Worm (Caenorhabditis elegans) whole organism, L1 larva: ENCODE results near the gene M01F1.4.

Experiments
- aha-1 ChIP-seq: fragments of 150-350 bp; optimal IDR thresholded peaks from 2 replicates; lab custom pipeline; 2014; ENCODE audit warnings: missing biosample characterization, missing genetic modification characterization
- alr-1 ChIP-seq: fragments of 200-800 bp; sonication (Bioruptor generic); optimal IDR thresholded peaks from 2 replicates; lab custom pipeline; 2018; ENCODE audit warnings: borderline replicate concordance, mild to moderate bottlenecking, missing genetic modification characterization, missing compliant biosample characterization
- ceh-63 ChIP-seq: fragments of 200-800 bp; sonication (Bioruptor generic); optimal IDR thresholded peaks from 2 replicates; lab custom pipeline; 2018; ENCODE audit warnings: mild to moderate bottlenecking, missing genetic modification characterization, missing compliant biosample characterization
- ceh-8 ChIP-seq: fragments of 200-800 bp; sonication (Bioruptor generic); optimal IDR thresholded peaks from 2 replicates; lab custom pipeline; 2018; ENCODE audit warnings: mild to moderate bottlenecking, missing genetic modification characterization, moderate library complexity, missing compliant biosample characterization
- ceh-82 ChIP-seq, 3 experiments: fragments of 150-350 bp in 1 of 3; sonication (generic microtip) in 2 of 3; optimal IDR thresholded peaks; 2 replicates each; lab custom pipeline; 2014 to 2017; ENCODE audit warnings: missing biosample characterization in 3 of 3, missing genetic modification characterization in 3 of 3
- efl-1 ChIP-seq, 4 experiments: fragments of 150-350 bp; optimal IDR thresholded peaks in 3 of 4; peaks in 1 of 4; 1 replicate in 1 of 4; 2 replicates in 3 of 4; lab custom pipeline; 2014; ENCODE audit warnings: missing biosample characterization in 2 of 4, missing genetic modification characterization in 2 of 4, missing genetic modification reagents in 2 of 4
- elt-3 ChIP-seq, 6 experiments: fragments of 150-350 bp in 1 of 6; sonication (generic microtip); optimal IDR thresholded peaks; 2 replicates each; lab custom pipeline; 2017 to 2018; ENCODE audit warnings: missing biosample characterization in 6 of 6, missing genetic modification characterization in 6 of 6, inconsistent platforms in 1 of 6
- fkh-4 ChIP-seq: sonication (generic microtip); optimal IDR thresholded peaks from 2 replicates; lab custom pipeline; 2016; ENCODE audit warnings: missing compliant biosample characterization, missing genetic modification characterization, borderline replicate concordance
- fkh-8 ChIP-seq: sonication (generic microtip); optimal IDR thresholded peaks from 2 replicates; lab custom pipeline; 2016; ENCODE audit warnings: mild to moderate bottlenecking, missing genetic modification characterization, missing compliant biosample characterization
- fos-1 ChIP-seq: fragments of 150-350 bp; optimal IDR thresholded peaks from 2 replicates; lab custom pipeline; 2014; ENCODE audit warnings: missing biosample characterization, missing genetic modification characterization
- grh-1 ChIP-seq: fragments of 200-800 bp; sonication (Bioruptor generic); IDR thresholded peaks from 2 replicates; pipeline ENCODE4 v1.3.6; 2022; ENCODE audit warnings: missing genetic modification reagents, missing genetic modification characterization, missing compliant biosample characterization
- hlh-17 ChIP-seq: fragments of 200-800 bp; sonication (Bioruptor generic); optimal IDR thresholded peaks from 2 replicates; lab custom pipeline; 2018; ENCODE audit warnings: missing genetic modification characterization, mild to moderate bottlenecking, missing compliant biosample characterization, moderate library complexity, borderline replicate concordance
- hlh-4 ChIP-seq: sonication (generic microtip); optimal IDR thresholded peaks from 2 replicates; lab custom pipeline; 2016; ENCODE audit warnings: mild to moderate bottlenecking, missing genetic modification characterization, missing compliant biosample characterization
- hpl-2 ChIP-seq: fragments of 150-350 bp; optimal IDR thresholded peaks from 2 replicates; lab custom pipeline; 2014; ENCODE audit warnings: missing biosample characterization, missing genetic modification reagents, missing genetic modification characterization
- isw-1 ChIP-seq: fragments of 200-800 bp; sonication (Bioruptor generic); IDR thresholded peaks from 2 replicates; pipeline ENCODE4 v1.3.6; 2022; ENCODE audit warnings: missing genetic modification characterization, missing compliant biosample characterization
- jun-1 ChIP-seq: fragments of 150-350 bp; optimal IDR thresholded peaks from 2 replicates; lab custom pipeline; 2014; ENCODE audit warnings: missing biosample characterization, missing genetic modification reagents, missing genetic modification characterization
- lin-13 ChIP-seq: fragments of 150-350 bp; optimal IDR thresholded peaks from 2 replicates; lab custom pipeline; 2014; ENCODE audit warnings: missing biosample characterization, missing genetic modification reagents, missing genetic modification characterization
- lin-15B ChIP-seq: fragments of 150-350 bp; sonication (generic microtip); optimal IDR thresholded peaks from 3 replicates; lab custom pipeline; 2014; ENCODE audit warnings: missing biosample characterization, missing genetic modification characterization
- lin-35 ChIP-seq, 2 experiments: fragments of 150-350 bp; optimal IDR thresholded peaks; 2 replicates each; lab custom pipeline; 2014; ENCODE audit warnings: missing biosample characterization in 2 of 2, missing genetic modification characterization in 2 of 2, missing genetic modification reagents in 2 of 2
- lir-3 ChIP-seq: sonication (generic microtip); optimal IDR thresholded peaks from 2 replicates; lab custom pipeline; 2016; ENCODE audit warnings: mild to moderate bottlenecking, missing genetic modification characterization, moderate library complexity, missing compliant biosample characterization; ENCODE audit not compliant: poor library complexity
- lsy-2 ChIP-seq, 2 experiments: fragments of 150-350 bp; optimal IDR thresholded peaks; 2 replicates each; lab custom pipeline; 2014; ENCODE audit warnings: missing biosample characterization in 2 of 2, missing genetic modification characterization in 2 of 2
- mep-1 ChIP-seq: fragments of 150-350 bp; optimal IDR thresholded peaks from 2 replicates; lab custom pipeline; 2014; ENCODE audit warnings: missing biosample characterization, missing genetic modification characterization
- nhr-11 ChIP-seq: fragments of 150-350 bp; optimal IDR thresholded peaks from 2 replicates; lab custom pipeline; 2014; ENCODE audit warnings: missing biosample characterization, missing genetic modification characterization
- nhr-19 ChIP-seq: fragments of 200-800 bp; sonication (Bioruptor generic); conservative IDR thresholded peaks from 2 replicates; pipeline ENCODE4 v1.3.6; 2022; ENCODE audit warnings: missing genetic modification characterization, missing compliant biosample characterization
- nhr-20 ChIP-seq: sonication (generic microtip); optimal IDR thresholded peaks from 2 replicates; lab custom pipeline; 2016; ENCODE audit warnings: mild to moderate bottlenecking, missing genetic modification characterization, missing compliant biosample characterization
- nhr-237 ChIP-seq: fragments of 150-350 bp; optimal IDR thresholded peaks from 2 replicates; lab custom pipeline; 2014; ENCODE audit warnings: missing biosample characterization, missing genetic modification characterization
- nhr-47 ChIP-seq: sonication (generic microtip); optimal IDR thresholded peaks from 2 replicates; lab custom pipeline; 2016; ENCODE audit warnings: mild to moderate bottlenecking, missing genetic modification characterization, moderate library complexity, missing compliant biosample characterization
- nhr-71 ChIP-seq: sonication (generic microtip); optimal IDR thresholded peaks from 2 replicates; lab custom pipeline; 2016; ENCODE audit warnings: mild to moderate bottlenecking, missing genetic modification characterization, moderate library complexity, missing compliant biosample characterization
- nhr-77 ChIP-seq: fragments of 150-350 bp; optimal IDR thresholded peaks from 2 replicates; lab custom pipeline; 2014; ENCODE audit warnings: missing biosample characterization, missing genetic modification characterization
- nhr-85 ChIP-seq: sonication (generic microtip); peaks from one replicate; lab custom pipeline; 2016; ENCODE audit warnings: missing genetic modification characterization, inconsistent platforms, missing compliant biosample characterization
- nhr-90 ChIP-seq: sonication (generic microtip); optimal IDR thresholded peaks from 2 replicates; lab custom pipeline; 2016; ENCODE audit warnings: mild to moderate bottlenecking, missing genetic modification characterization, missing compliant biosample characterization; ENCODE audit not compliant: poor library complexity
- pag-3 ChIP-seq: sonication (generic microtip); optimal IDR thresholded peaks from 2 replicates; lab custom pipeline; 2017; ENCODE audit warnings: missing genetic modification characterization, mild to moderate bottlenecking, missing compliant biosample characterization, antibody characterized with exemption, borderline replicate concordance; ENCODE audit not compliant: insufficient read depth
- pax-3 ChIP-seq: fragments of 200-800 bp; sonication (Bioruptor generic); optimal IDR thresholded peaks from 2 replicates; lab custom pipeline; 2018; ENCODE audit warnings: mild to moderate bottlenecking, missing genetic modification characterization, moderate library complexity, missing compliant biosample characterization
- pqm-1 ChIP-seq: sonication (generic microtip); optimal IDR thresholded peaks from 3 replicates; lab custom pipeline; 2017; ENCODE audit warnings: missing biosample characterization, missing genetic modification characterization
- rnt-1 ChIP-seq: sonication (generic microtip); optimal IDR thresholded peaks from 2 replicates; lab custom pipeline; 2016; ENCODE audit warnings: mild to moderate bottlenecking, missing genetic modification characterization, moderate library complexity, missing compliant biosample characterization
- skn-1 ChIP-seq: fragments of 150-350 bp; optimal IDR thresholded peaks from 2 replicates; lab custom pipeline; 2014; ENCODE audit warnings: missing biosample characterization, missing genetic modification characterization
- snpc-4 ChIP-seq: fragments of 150-350 bp; optimal IDR thresholded peaks from 2 replicates; lab custom pipeline; 2014; ENCODE audit warnings: missing biosample characterization, missing genetic modification characterization
- snu-23 ChIP-seq: sonication (generic microtip); optimal IDR thresholded peaks from 2 replicates; lab custom pipeline; 2016; ENCODE audit warnings: missing genetic modification characterization, missing compliant biosample characterization
- sox-4 ChIP-seq: sonication (generic microtip); optimal IDR thresholded peaks from 2 replicates; lab custom pipeline; 2016; ENCODE audit warnings: missing genetic modification characterization, missing compliant biosample characterization
- swsn-7 ChIP-seq: sonication (generic microtip); optimal IDR thresholded peaks from 2 replicates; lab custom pipeline; 2016; ENCODE audit warnings: missing genetic modification characterization, missing compliant biosample characterization
- tbx-2 ChIP-seq: sonication (generic microtip); optimal IDR thresholded peaks from 2 replicates; lab custom pipeline; 2016; ENCODE audit warnings: missing genetic modification characterization, missing compliant biosample characterization
- unc-130 ChIP-seq: fragments of 150-350 bp; optimal IDR thresholded peaks from 2 replicates; lab custom pipeline; 2017; ENCODE audit warnings: missing biosample characterization, missing genetic modification characterization, inconsistent platforms
- unc-30 ChIP-seq: sonication (generic microtip); optimal IDR thresholded peaks from 2 replicates; lab custom pipeline; 2017; ENCODE audit warnings: missing biosample characterization, missing genetic modification characterization
- unc-62 ChIP-seq: fragments of 150-350 bp; optimal IDR thresholded peaks from 2 replicates; lab custom pipeline; 2014; ENCODE audit warnings: missing biosample characterization, missing genetic modification reagents, missing genetic modification characterization
- unc-86 ChIP-seq: sonication (generic microtip); optimal IDR thresholded peaks from 2 replicates; lab custom pipeline; 2016; ENCODE audit warnings: missing genetic modification characterization, missing compliant biosample characterization
- unc-98 ChIP-seq: fragments of 200-800 bp; sonication (Bioruptor generic); IDR thresholded peaks from 2 replicates; pipeline ENCODE4 v1.3.6; 2022; ENCODE audit warnings: missing genetic modification characterization, missing compliant biosample characterization
- vab-15 ChIP-seq: sonication (generic microtip); optimal IDR thresholded peaks from 2 replicates; lab custom pipeline; 2017; ENCODE audit warnings: missing genotype, mild to moderate bottlenecking, missing genetic modification characterization, missing compliant biosample characterization
- zag-1 ChIP-seq: fragments of 150-350 bp; optimal IDR thresholded peaks from 2 replicates; lab custom pipeline; 2014; ENCODE audit warnings: missing biosample characterization, missing genetic modification characterization
- ztf-11 ChIP-seq, 2 experiments: sonication (generic microtip); optimal IDR thresholded peaks; 2 replicates each; lab custom pipeline; 2016 to 2017; ENCODE audit warnings: missing genetic modification characterization in 2 of 2, missing biosample characterization in 1 of 2, missing compliant biosample characterization in 1 of 2

Gene M01F1.4

DNA sequence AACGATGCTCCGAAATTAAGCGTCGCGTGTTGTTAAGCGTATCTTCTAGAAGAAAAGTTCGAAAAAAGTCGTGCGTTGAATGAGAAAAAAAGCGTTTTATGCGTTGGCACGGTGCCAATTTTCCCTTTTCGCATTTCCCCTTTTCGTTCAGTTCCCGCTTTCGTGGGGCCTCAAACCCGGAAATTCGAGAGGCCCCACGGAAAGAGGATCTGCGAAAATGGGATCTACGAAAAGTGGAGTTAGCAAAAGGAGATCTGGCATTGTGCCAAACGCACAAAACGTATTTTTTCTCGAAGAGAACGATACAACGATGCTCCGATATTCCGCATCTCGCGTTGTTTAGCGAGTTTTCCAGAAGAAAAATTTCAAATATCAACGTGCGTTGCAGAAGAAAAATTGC is 10.0 kb downstream of the M01F1.4 start:
- TF ChIP-seq snpc-4 (tag; lab: Kevin White, UChicago) (no peak), nhr-20 (no peak), nhr-19 (GFP tag; lab: Robert Waterston, UW) (peak; percentile 40; the same call in 1 of the 2 replicates), unc-62 (GFP tag; lab: Kevin White, UChicago) (no peak), efl-1 (optimal IDR thresholded peaks at IDR 0.05; lab: Kevin White, UChicago) (peak; percentile 22 to 80), efl-1 (GFP tag; optimal IDR thresholded peaks at IDR 0.05 in 1 of 2; lab: Kevin White, UChicago) (peak; percentile 1 to 39), nhr-90 (peak; percentile 45), elt-3 (tag; optimal IDR thresholded peaks at IDR 0.05; lab: Kevin White, UChicago) (no peak), nhr-47 (tag; lab: Kevin White, UChicago) (peak; percentile 52), nhr-85 (tag; lab: Kevin White, UChicago) (no peak), fkh-8 (peak; percentile 23), ceh-63 (GFP tag; lab: Kevin White, UChicago) (peak; percentile 20), lin-35 (GFP tag; optimal IDR thresholded peaks at IDR 0.05; lab: Kevin White, UChicago) (no peak), ztf-11 (tag; optimal IDR thresholded peaks at IDR 0.05; lab: Kevin White, UChicago) (peak in 1 of 2 experiments; percentile 54), tbx-2 (peak; percentile 42), swsn-7 (tag; lab: Kevin White, UChicago) (peak; percentile 3), vab-15 (peak; percentile 65), nhr-11 (tag; lab: Kevin White, UChicago) (no peak), unc-130 (tag; lab: Kevin White, UChicago) (no peak), nhr-71 (tag; lab: Kevin White, UChicago) (peak; percentile 33), alr-1 (tag; lab: Kevin White, UChicago) (no peak), lir-3 (tag; lab: Kevin White, UChicago) (no peak), grh-1 (GFP tag; lab: Robert Waterston, UW) (no peak), nhr-77 (tag; lab: Kevin White, UChicago) (no peak), isw-1 (GFP tag; lab: Robert Waterston, UW) (peak; percentile 31), rnt-1 (tag; lab: Kevin White, UChicago) (peak; percentile 60), ceh-82 (tag; optimal IDR thresholded peaks at IDR 0.05; lab: Kevin White, UChicago) (peak in 2 of 3 experiments; percentile 5 to 18), lsy-2 (tag; optimal IDR thresholded peaks at IDR 0.05; lab: Kevin White, UChicago) (peak in 1 of 2 experiments; percentile 18), pax-3 (tag; lab: Kevin White, UChicago) (peak; percentile 39), nhr-237 (no peak), pag-3 (no peak), fos-1 (tag; lab: Kevin White, UChicago) (no peak), sox-4 (no peak), unc-98 (peak; percentile 78), lin-13 (GFP tag; lab: Kevin White, UChicago) (no peak), unc-86 (tag; lab: Kevin White, UChicago) (peak; percentile 31), fkh-4 (tag; lab: Kevin White, UChicago) (no peak)

DNA sequence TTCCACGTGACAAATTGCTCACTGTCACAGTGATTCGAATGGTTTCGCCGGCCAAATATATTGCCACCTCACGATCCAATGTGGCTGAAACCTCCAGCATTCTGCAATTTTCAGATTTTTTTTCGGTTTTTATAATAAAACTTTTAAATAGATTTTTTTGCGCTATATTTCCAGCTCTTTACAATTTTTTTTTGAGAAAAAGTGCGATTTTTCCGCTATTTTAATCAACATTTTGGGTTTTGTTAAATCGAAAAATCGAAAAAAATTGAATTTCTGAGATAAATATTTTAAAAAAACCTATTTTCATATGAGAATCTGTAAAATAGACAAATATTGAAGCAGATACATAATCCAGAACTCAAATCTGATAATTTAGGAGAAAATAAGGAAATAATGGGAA is 10.9 kb downstream of the M01F1.4 start, which contains the start of gene M01F1.9:
Gene M01F1.9, minus strand, starts transcription at position 101 of the 400 bp plus-strand sequence.
- TF ChIP-seq hlh-4 (tag; lab: Kevin White, UChicago) (no peak), efl-1 (optimal IDR thresholded peaks at IDR 0.05; lab: Kevin White, UChicago) (no peak), efl-1 (GFP tag; optimal IDR thresholded peaks at IDR 0.05 in 1 of 2; lab: Kevin White, UChicago) (peak in 1 of 2 experiments; percentile 54)
- TF ChIP-seq, all 84 proteins: peak for 1

DNA sequence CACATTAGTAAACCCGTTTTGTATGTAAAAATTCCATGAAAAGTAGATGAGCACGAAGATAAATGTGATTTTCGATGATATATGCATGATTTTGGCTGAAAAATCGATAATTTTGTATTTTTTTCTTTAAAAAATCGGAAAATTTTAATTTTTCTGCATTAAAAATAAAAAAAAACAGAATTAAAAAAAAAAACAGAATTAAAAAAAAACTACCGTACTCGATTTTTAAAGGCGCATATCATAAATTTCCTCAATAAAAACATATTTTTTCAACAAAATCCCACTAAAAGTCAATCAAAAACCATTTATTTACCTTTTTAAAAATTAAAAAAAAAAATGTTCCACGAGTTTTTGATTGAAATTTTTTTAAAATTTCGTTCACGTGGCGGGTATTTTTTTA is 16.7 kb downstream of the M01F1.4 start, which contains the start of gene gly-14:
Gene gly-14, minus strand, starts transcription at position 101 of the 400 bp plus-strand sequence.
- TF ChIP-seq hpl-2 (GFP tag; lab: Kevin White, UChicago): no peak
- no peak for TF ChIP-seq lin-15B
- no peak for TF ChIP-seq jun-1
- no peak for TF ChIP-seq snu-23 (GFP tag; lab: Kevin White, UChicago)
- no peak for TF ChIP-seq skn-1 (tag; lab: Kevin White, UChicago)
- TF ChIP-seq mep-1 (tag; lab: Kevin White, UChicago): no peak
- TF ChIP-seq nhr-20: no peak
- no peak for TF ChIP-seq aha-1 (tag; lab: Kevin White, UChicago)
- no peak for TF ChIP-seq nhr-11 (tag; lab: Kevin White, UChicago)
- TF ChIP-seq pqm-1 (tag; lab: Kevin White, UChicago): no peak
- TF ChIP-seq lin-35 (GFP tag; optimal IDR thresholded peaks at IDR 0.05; lab: Kevin White, UChicago): no peak
- no peak for TF ChIP-seq unc-30 (tag; lab: Kevin White, UChicago)
- TF ChIP-seq nhr-71 (tag; lab: Kevin White, UChicago): no peak
- no peak for TF ChIP-seq unc-62 (GFP tag; lab: Kevin White, UChicago)
- TF ChIP-seq ceh-8 (GFP tag; lab: Kevin White, UChicago): no peak
- TF ChIP-seq zag-1 (tag; lab: Kevin White, UChicago): no peak
- no peak for TF ChIP-seq ceh-82 (tag; optimal IDR thresholded peaks at IDR 0.05; lab: Kevin White, UChicago)
- TF ChIP-seq hlh-17: no peak
- TF ChIP-seq nhr-19 (GFP tag; lab: Robert Waterston, UW): no peak
